Worm (Caenorhabditis elegans): Measurements from ENCODE around the gene srab-14.

ce11 chrII:7523281-7523680, 24.0 kb upstream of the srab-14 start, which contains the start of gene ZK1290.15:
- TF ChIP-seq pha-2 (tag; optimal IDR thresholded peaks at IDR 0.05), result no peak
- TF ChIP-seq unc-3 (GFP tag; conservative IDR thresholded peaks at IDR 0.05), result no peak
- TF ChIP-seq unc-3 (tag; optimal IDR thresholded peaks at IDR 0.05), result no peak
- no peak for TF ChIP-seq dmd-4 (tag; optimal IDR thresholded peaks at IDR 0.05; ENCODE audit: borderline replicate concordance)
- no peak for TF ChIP-seq ztf-16 (tag; optimal IDR thresholded peaks at IDR 0.05)
- no peak for TF ChIP-seq fkh-6 (tag; optimal IDR thresholded peaks at IDR 0.05)

Measured in whole organism, late embryonic.